Fruit fly (Drosophila melanogaster): ENCODE data around the gene Alms1a.

- TF ChIP-seq vri (GFP tag; optimal IDR thresholded peaks at IDR 0.05), result peak; percentile 6
- no peak for TF ChIP-seq Gug (GFP tag; IDR thresholded peaks at IDR 0.05)
- TF ChIP-seq CG9139 (GFP tag; optimal IDR thresholded peaks at IDR 0.05), result no peak
- TF ChIP-seq CG16779 (tag; optimal IDR thresholded peaks at IDR 0.05), result no peak
- TF ChIP-seq OdsH (GFP tag; optimal IDR thresholded peaks at IDR 0.05), result no peak
- TF ChIP-seq lz (GFP tag; optimal IDR thresholded peaks at IDR 0.05), result no peak
- no peak for TF ChIP-seq Hr39 (GFP tag; optimal IDR thresholded peaks at IDR 0.05)
- TF ChIP-seq Blimp-1 (GFP tag; optimal IDR thresholded peaks at IDR 0.05), result no peak
- no peak for TF ChIP-seq salr (GFP tag; optimal IDR thresholded peaks at IDR 0.05)
- TF ChIP-seq CG8319 (GFP tag; optimal IDR thresholded peaks at IDR 0.05), result no peak
- no peak for TF ChIP-seq CG4318 (GFP tag; optimal IDR thresholded peaks at IDR 0.05)
- TF ChIP-seq fd85E (GFP tag; optimal IDR thresholded peaks at IDR 0.05), result no peak
- no peak for TF ChIP-seq eg (GFP tag; IDR thresholded peaks at IDR 0.05)
Measured at dm6 chrX:4618869-4619268, 16.9 kb downstream of the Alms1a start.

Measured in whole organism, prepupa.